Worm (Caenorhabditis elegans): ENCODE measurements around the gene him-4.
A peak's percentile ranks its signal among the peaks of the same experiment; 100 is the strongest.

The him-4 gene

DNA sequence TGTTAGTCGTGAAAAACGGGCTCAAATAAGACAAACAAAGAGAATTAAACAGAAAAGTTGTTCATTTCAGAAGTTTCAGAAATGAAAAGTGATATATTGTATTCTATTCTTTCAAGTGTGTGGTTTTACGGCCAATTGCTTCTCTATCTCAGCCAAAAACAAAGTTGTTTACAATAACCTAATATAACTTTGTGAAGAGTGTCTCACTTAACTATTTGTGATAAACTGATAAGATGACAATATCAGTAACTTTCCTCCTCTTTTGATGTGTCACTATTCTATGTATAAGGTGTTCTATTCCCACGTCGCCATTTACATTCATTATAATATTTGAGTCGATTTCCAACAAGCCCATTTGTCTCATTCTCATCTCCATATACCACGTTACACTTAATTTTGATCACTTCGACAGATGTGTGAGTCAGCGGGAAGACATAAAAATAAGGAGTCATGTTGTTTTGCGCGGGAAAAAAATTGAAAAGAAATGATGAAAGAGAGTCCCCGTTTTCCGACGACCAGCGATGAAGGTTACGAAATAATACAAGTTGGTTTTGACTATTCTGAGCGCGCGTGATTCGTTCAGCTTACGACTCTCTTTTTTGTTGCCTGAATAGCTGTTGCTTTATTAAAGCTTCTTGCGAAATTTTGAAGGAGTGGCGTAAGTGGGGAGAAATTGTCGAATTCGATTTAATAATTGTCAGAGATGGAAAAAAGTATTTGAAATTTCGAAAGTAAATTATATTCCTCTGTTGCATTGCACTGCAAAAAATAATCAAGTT, 11.9 kb upstream of the him-4 start:
- TF ChIP-seq him-1 (tag; optimal IDR thresholded peaks at IDR 0.05), result no peak
- no peak for TF ChIP-seq dao-5 (tag; optimal IDR thresholded peaks at IDR 0.05)
- TF ChIP-seq W03F9.2 (tag; optimal IDR thresholded peaks at IDR 0.05), result no peak

ce11 chrX:9706084-9706483, 11.3 kb upstream of the him-4 start, which contains the start of gene F15G9.1:
Gene F15G9.1, plus strand, starts transcription at chrX:9706384.
- TF ChIP-seq dao-5 (tag; optimal IDR thresholded peaks at IDR 0.05) (no peak), him-1 (tag; optimal IDR thresholded peaks at IDR 0.05) (no peak), W03F9.2 (tag; optimal IDR thresholded peaks at IDR 0.05) (no peak)

DNA sequence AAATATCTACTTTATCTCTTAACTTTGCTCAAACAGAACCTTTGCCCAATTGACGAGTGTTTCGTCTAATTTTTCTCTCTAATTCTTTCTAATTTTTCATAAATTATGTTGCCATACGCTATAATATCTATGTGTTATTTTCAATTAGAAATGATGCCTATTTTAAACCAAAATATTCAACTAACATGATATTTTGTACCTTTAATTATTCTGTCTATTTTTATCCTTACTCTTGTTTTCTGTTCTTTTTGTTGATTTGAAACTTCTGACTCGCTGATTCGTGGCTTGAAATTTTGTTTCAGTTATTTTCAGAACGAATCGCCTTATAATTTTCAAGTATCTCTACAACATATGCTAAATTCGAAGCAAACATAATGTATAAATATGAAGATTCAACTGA, 7.9 kb upstream of the him-4 start, which contains the start of gene F15G9.6:
Gene F15G9.6 (plus strand): TSS at position 301 of the 400 bp plus-strand sequence.
- TF ChIP-seq W03F9.2 (tag; optimal IDR thresholded peaks at IDR 0.05) (no peak), him-1 (tag; optimal IDR thresholded peaks at IDR 0.05) (no peak), dao-5 (tag; optimal IDR thresholded peaks at IDR 0.05) (no peak)

DNA sequence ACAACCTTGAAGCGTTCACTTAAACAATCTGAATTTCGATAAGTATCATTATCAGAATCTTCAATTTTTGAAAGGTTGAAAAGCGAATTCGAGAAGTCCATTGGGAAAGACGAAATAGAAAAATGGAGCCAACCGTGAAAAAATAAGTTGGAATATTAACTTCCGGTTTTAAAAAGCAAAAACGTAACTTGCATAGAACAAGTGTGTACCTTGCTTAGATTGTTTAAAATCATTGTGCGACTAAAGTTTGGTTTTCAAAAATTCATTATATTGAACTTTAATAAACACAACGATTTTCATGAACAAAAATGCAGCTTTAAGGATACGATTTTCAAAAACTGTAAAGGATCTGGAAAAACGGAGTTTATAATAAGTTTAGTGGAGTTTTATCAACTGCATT, 3.8 kb upstream of the him-4 start, which contains the start of gene F15G9.2:
Gene F15G9.2 (minus strand): TSS at position 101 of the 400 bp plus-strand sequence.
- TF ChIP-seq W03F9.2 (tag; optimal IDR thresholded peaks at IDR 0.05), result no peak
- no peak for TF ChIP-seq him-1 (tag; optimal IDR thresholded peaks at IDR 0.05)
- TF ChIP-seq dao-5 (tag; optimal IDR thresholded peaks at IDR 0.05), result no peak

ce11 chrX:9719070-9719469, 1.7 kb downstream of the him-4 start:
- TF ChIP-seq him-1 (tag; optimal IDR thresholded peaks at IDR 0.05), result no peak
- TF ChIP-seq W03F9.2 (tag; optimal IDR thresholded peaks at IDR 0.05), result no peak
- no peak for TF ChIP-seq dao-5 (tag; optimal IDR thresholded peaks at IDR 0.05)

- TF ChIP-seq dao-5 (tag; optimal IDR thresholded peaks at IDR 0.05) (no peak), W03F9.2 (tag; optimal IDR thresholded peaks at IDR 0.05) (no peak), him-1 (tag; optimal IDR thresholded peaks at IDR 0.05) (no peak)
Measured at ce11 chrX:9735479-9735878, 18.1 kb downstream of the him-4 start.

DNA sequence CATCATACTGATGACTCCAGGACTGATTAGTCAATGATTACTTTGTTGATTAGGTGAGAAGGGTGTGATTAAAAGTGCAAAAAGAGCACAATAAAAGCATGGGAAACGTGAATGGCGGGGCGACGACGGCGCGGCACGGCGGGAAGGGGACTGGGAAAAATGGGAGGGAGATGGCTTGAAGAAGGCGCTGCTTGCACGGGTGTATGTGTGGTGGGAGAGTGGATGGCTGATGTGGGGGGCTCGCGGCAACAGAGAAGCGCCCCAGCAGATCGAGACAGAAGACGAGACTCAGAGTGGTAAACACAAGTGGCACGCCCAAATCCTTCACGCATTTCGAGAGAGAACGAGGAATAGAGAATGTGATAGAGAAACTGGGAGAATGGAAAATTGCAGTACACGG, 20.4 kb downstream of the him-4 start, which contains the start of gene F15G9.5:
Gene F15G9.5 (minus strand): TSS at position 159 of the 400 bp plus-strand sequence.
- TF ChIP-seq W03F9.2 (tag; optimal IDR thresholded peaks at IDR 0.05) (no peak), him-1 (tag; optimal IDR thresholded peaks at IDR 0.05) (peak; percentile 2)

DNA sequence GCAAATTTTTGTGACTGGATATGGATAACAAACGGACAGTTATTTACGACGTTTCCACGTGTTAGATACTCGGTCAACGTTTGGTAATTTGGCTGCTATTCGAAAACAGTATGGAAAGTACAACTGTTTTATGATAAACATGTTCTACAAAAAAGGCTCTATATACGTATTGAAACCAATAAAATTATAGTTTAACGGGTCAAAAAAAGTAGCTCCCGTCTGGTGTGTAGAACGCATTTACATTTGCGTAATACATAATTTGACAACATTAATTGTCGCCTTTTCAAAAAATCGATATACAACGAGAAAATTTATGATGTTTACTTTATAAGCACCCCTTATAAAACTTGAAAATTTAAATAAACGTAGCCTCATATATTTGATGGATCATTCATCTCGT, 24.7 kb downstream of the him-4 start:
- TF ChIP-seq W03F9.2 (tag; optimal IDR thresholded peaks at IDR 0.05), result no peak
- TF ChIP-seq him-1 (tag; optimal IDR thresholded peaks at IDR 0.05), result no peak
- no peak for TF ChIP-seq dao-5 (tag; optimal IDR thresholded peaks at IDR 0.05)

ce11 chrX:9743513-9743914, 26.1 kb downstream of the him-4 start:
- TF ChIP-seq him-1 (tag; optimal IDR thresholded peaks at IDR 0.05) (peak; percentile 98), dao-5 (tag; optimal IDR thresholded peaks at IDR 0.05) (peak; percentile 94)

ce11 chrX:9754537-9754936, 37.2 kb downstream of the him-4 start:
- TF ChIP-seq him-1 (tag; optimal IDR thresholded peaks at IDR 0.05) (no peak), dao-5 (tag; optimal IDR thresholded peaks at IDR 0.05) (no peak), W03F9.2 (tag; optimal IDR thresholded peaks at IDR 0.05) (no peak)

- TF ChIP-seq W03F9.2 (tag; optimal IDR thresholded peaks at IDR 0.05), result no peak
- TF ChIP-seq him-1 (tag; optimal IDR thresholded peaks at IDR 0.05), result no peak
- TF ChIP-seq dao-5 (tag; optimal IDR thresholded peaks at IDR 0.05), result no peak
Measured at ce11 chrX:9756971-9757370, 39.6 kb downstream of the him-4 start, which contains the start of gene T09B9.1. Gene T09B9.1, plus strand, starts transcription at chrX:9757271.

- TF ChIP-seq dao-5 (tag; optimal IDR thresholded peaks at IDR 0.05), result no peak
- no peak for TF ChIP-seq him-1 (tag; optimal IDR thresholded peaks at IDR 0.05)
- no peak for TF ChIP-seq W03F9.2 (tag; optimal IDR thresholded peaks at IDR 0.05)
Measured at ce11 chrX:9761266-9761665, 43.9 kb downstream of the him-4 start, which contains the start of gene T09B9.3. Gene T09B9.3, minus strand, starts transcription at chrX:9761366.

ce11 chrX:9763903-9764302, 46.5 kb downstream of the him-4 start:
- TF ChIP-seq W03F9.2 (tag; optimal IDR thresholded peaks at IDR 0.05), result no peak
- TF ChIP-seq dao-5 (tag; optimal IDR thresholded peaks at IDR 0.05), result no peak

- TF ChIP-seq W03F9.2 (tag; optimal IDR thresholded peaks at IDR 0.05), result no peak
- TF ChIP-seq dao-5 (tag; optimal IDR thresholded peaks at IDR 0.05), result no peak
- no peak for TF ChIP-seq him-1 (tag; optimal IDR thresholded peaks at IDR 0.05)
Measured at ce11 chrX:9764822-9765221, 47.5 kb downstream of the him-4 start, which contains the start of gene slc-17.9. Gene slc-17.9, minus strand, starts transcription at chrX:9764922.

- TF ChIP-seq W03F9.2 (tag; optimal IDR thresholded peaks at IDR 0.05) (no peak), him-1 (tag; optimal IDR thresholded peaks at IDR 0.05) (no peak), dao-5 (tag; optimal IDR thresholded peaks at IDR 0.05) (no peak)
Measured at ce11 chrX:9774323-9774722, 57.0 kb downstream of the him-4 start, which contains the start of gene T09B9.4. Gene T09B9.4, minus strand, starts transcription at chrX:9774352.

Data from whole organism, L4/young adult.